Worm (Caenorhabditis elegans): Measurements from ENCODE around the gene F54D12.2.

F54D12.2 gene

ce11 chrII:1398396-1398795, at the start of gene F54D12.2:
Gene F54D12.2, plus strand, starts transcription at chrII:1398696.
- TF ChIP-seq efl-3 (GFP tag; optimal IDR thresholded peaks at IDR 0.05) = no peak
- no peak for TF ChIP-seq elt-3 (tag; optimal IDR thresholded peaks at IDR 0.05)
- no peak for TF ChIP-seq elt-2 (tag; optimal IDR thresholded peaks at IDR 0.05)
- no peak for TF ChIP-seq nhr-85 (tag)
- TF ChIP-seq fkh-8 (tag; optimal IDR thresholded peaks at IDR 0.05) = no peak
- no peak for TF ChIP-seq F16B12.6 (tag; optimal IDR thresholded peaks at IDR 0.05)
- TF ChIP-seq fkh-4 (tag; optimal IDR thresholded peaks at IDR 0.05; ENCODE audit: borderline replicate concordance) = no peak

ce11 chrII:1355480-1355879, 43.0 kb upstream of the F54D12.2 start, which contains the start of gene C13A10.1:
Gene C13A10.1, minus strand, starts transcription at chrII:1355649.
- TF ChIP-seq nhr-84 (tag; optimal IDR thresholded peaks at IDR 0.05) (no peak), sox-4 (tag; optimal IDR thresholded peaks at IDR 0.05) (no peak), elt-2 (tag; optimal IDR thresholded peaks at IDR 0.05) (peak; percentile 38), sup-37 (GFP tag; optimal IDR thresholded peaks at IDR 0.05) (no peak), blmp-1 (tag; optimal IDR thresholded peaks at IDR 0.05) (no peak), lin-13 (GFP tag; optimal IDR thresholded peaks at IDR 0.05) (no peak), aha-1 (tag; optimal IDR thresholded peaks at IDR 0.05) (no peak), mef-2 (tag; optimal IDR thresholded peaks at IDR 0.05) (no peak), hpl-2 (GFP tag; optimal IDR thresholded peaks at IDR 0.05) (no peak)

- TF ChIP-seq efl-1 (optimal IDR thresholded peaks at IDR 0.05) (peak in 1 of 2 experiments; percentile 54), efl-1 (GFP tag; optimal IDR thresholded peaks at IDR 0.05 in 1 of 2) (peak in 1 of 2 experiments; percentile 59), egl-27 (tag; optimal IDR thresholded peaks at IDR 0.05) (no peak)
Observed at ce11 chrII:1357262-1357661, 41.2 kb upstream of the F54D12.2 start.

ce11 chrII:1357905-1358304, 40.6 kb upstream of the F54D12.2 start, which contains the start of gene C13A10.2:
Gene C13A10.2, minus strand, starts transcription at chrII:1358005.
- TF ChIP-seq mdl-1 (tag; optimal IDR thresholded peaks at IDR 0.05) (no peak), lsy-2 (tag; optimal IDR thresholded peaks at IDR 0.05) (peak in 1 of 2 experiments; percentile 9)

ce11 chrII:1360257-1360656, 38.2 kb upstream of the F54D12.2 start:
- no peak for TF ChIP-seq hpl-2 (GFP tag; optimal IDR thresholded peaks at IDR 0.05)

- no peak for TF ChIP-seq efl-1 (optimal IDR thresholded peaks at IDR 0.05)
- TF ChIP-seq efl-1 (GFP tag; optimal IDR thresholded peaks at IDR 0.05 in 1 of 2) = no peak
Observed at ce11 chrII:1362423-1362822, 36.1 kb upstream of the F54D12.2 start.

- TF ChIP-seq mep-1 (tag; optimal IDR thresholded peaks at IDR 0.05) = no peak
- no peak for TF ChIP-seq lin-35 (GFP tag; optimal IDR thresholded peaks at IDR 0.05)
- TF ChIP-seq lir-3 (tag; optimal IDR thresholded peaks at IDR 0.05; ENCODE audit: poor library complexity) = no peak
- TF ChIP-seq aly-2 (tag; optimal IDR thresholded peaks at IDR 0.05) = no peak
- no peak for TF ChIP-seq nhr-237 (tag; optimal IDR thresholded peaks at IDR 0.05)
Observed at ce11 chrII:1365985-1366384, 32.5 kb upstream of the F54D12.2 start.

- TF ChIP-seq elt-3 (tag; optimal IDR thresholded peaks at IDR 0.05) (no peak), ceh-88 (GFP tag; IDR thresholded peaks at IDR 0.05) (no peak), sox-4 (tag; optimal IDR thresholded peaks at IDR 0.05) (no peak), nhr-71 (tag; optimal IDR thresholded peaks at IDR 0.05) (no peak), nhr-76 (tag; optimal IDR thresholded peaks at IDR 0.05) (no peak), grh-1 (GFP tag; IDR thresholded peaks at IDR 0.05) (no peak), pax-3 (tag; optimal IDR thresholded peaks at IDR 0.05) (no peak)
Observed at ce11 chrII:1368756-1369155, 29.7 kb upstream of the F54D12.2 start.

Data from whole organism, L1 larva.